Worm (Caenorhabditis elegans): ENCODE results near the gene ccg-1.

ccg-1 gene

ce11 chrIV:15291607-15292006, 16.0 kb upstream of the ccg-1 start, which contains the start of gene pqn-91:
Gene pqn-91, plus strand, starts transcription at chrIV:15291907.
- TF ChIP-seq med-1 (GFP tag; optimal IDR thresholded peaks at IDR 0.05; ENCODE audit: insufficient read depth) (no peak), tab-1 (GFP tag; IDR thresholded peaks at IDR 0.05) (no peak)

- TF ChIP-seq med-1 (GFP tag; optimal IDR thresholded peaks at IDR 0.05; ENCODE audit: insufficient read depth) (no peak), ztf-23 (GFP tag; IDR thresholded peaks at IDR 0.05) (no peak), ref-1 (GFP tag; conservative IDR thresholded peaks at IDR 0.05) (no peak), klf-2 (GFP tag; conservative IDR thresholded peaks at IDR 0.05) (no peak), T22C8.4 (GFP tag; IDR thresholded peaks at IDR 0.05) (no peak), tab-1 (GFP tag; IDR thresholded peaks at IDR 0.05) (no peak), cog-1 (tag; optimal IDR thresholded peaks at IDR 0.05) (no peak), flt-1 (GFP tag; IDR thresholded peaks at IDR 0.05) (no peak), ztf-29 (GFP tag; IDR thresholded peaks at IDR 0.05) (no peak)
Measured at ce11 chrIV:15291162-15291561, 15.6 kb upstream of the ccg-1 start, which contains the start of gene pqn-90. Gene pqn-90, minus strand, starts transcription at chrIV:15291262.

ce11 chrIV:15289508-15289907, 13.9 kb upstream of the ccg-1 start:
- TF ChIP-seq flt-1 (GFP tag; IDR thresholded peaks at IDR 0.05) (peak; percentile 90), ref-1 (GFP tag; conservative IDR thresholded peaks at IDR 0.05) (peak; percentile 76), cog-1 (tag; optimal IDR thresholded peaks at IDR 0.05) (no peak), T22C8.4 (GFP tag; IDR thresholded peaks at IDR 0.05) (peak; percentile 79), med-1 (GFP tag; optimal IDR thresholded peaks at IDR 0.05; ENCODE audit: insufficient read depth) (peak; percentile 49), tab-1 (GFP tag; IDR thresholded peaks at IDR 0.05) (peak; percentile 87), ztf-29 (GFP tag; IDR thresholded peaks at IDR 0.05) (no peak), klf-2 (GFP tag; conservative IDR thresholded peaks at IDR 0.05) (no peak)

- no peak for TF ChIP-seq ref-1 (GFP tag; conservative IDR thresholded peaks at IDR 0.05)
Measured at ce11 chrIV:15283617-15284016, 8.0 kb upstream of the ccg-1 start.

ce11 chrIV:15280219-15280618, 4.6 kb upstream of the ccg-1 start:
- TF ChIP-seq med-1 (GFP tag; optimal IDR thresholded peaks at IDR 0.05; ENCODE audit: insufficient read depth) = no peak
- no peak for TF ChIP-seq tab-1 (GFP tag; IDR thresholded peaks at IDR 0.05)
- no peak for TF ChIP-seq ref-1 (GFP tag; conservative IDR thresholded peaks at IDR 0.05)
- no peak for TF ChIP-seq klf-2 (GFP tag; conservative IDR thresholded peaks at IDR 0.05)
- no peak for TF ChIP-seq cog-1 (tag; optimal IDR thresholded peaks at IDR 0.05)
- no peak for TF ChIP-seq ztf-29 (GFP tag; IDR thresholded peaks at IDR 0.05)
- no peak for TF ChIP-seq ztf-23 (GFP tag; IDR thresholded peaks at IDR 0.05)
- TF ChIP-seq T22C8.4 (GFP tag; IDR thresholded peaks at IDR 0.05) = no peak
- TF ChIP-seq flt-1 (GFP tag; IDR thresholded peaks at IDR 0.05) = no peak

ce11 chrIV:15274063-15274462, 1.5 kb downstream of the ccg-1 start:
- no peak for TF ChIP-seq med-1 (GFP tag; optimal IDR thresholded peaks at IDR 0.05; ENCODE audit: insufficient read depth)
- no peak for TF ChIP-seq T22C8.4 (GFP tag; IDR thresholded peaks at IDR 0.05)
- TF ChIP-seq klf-2 (GFP tag; conservative IDR thresholded peaks at IDR 0.05) = no peak
- no peak for TF ChIP-seq cog-1 (tag; optimal IDR thresholded peaks at IDR 0.05)
- no peak for TF ChIP-seq ztf-29 (GFP tag; IDR thresholded peaks at IDR 0.05)
- no peak for TF ChIP-seq flt-1 (GFP tag; IDR thresholded peaks at IDR 0.05)
- TF ChIP-seq ztf-23 (GFP tag; IDR thresholded peaks at IDR 0.05) = no peak

- no peak for TF ChIP-seq ref-1 (GFP tag; conservative IDR thresholded peaks at IDR 0.05)
- no peak for TF ChIP-seq ztf-23 (GFP tag; IDR thresholded peaks at IDR 0.05)
- TF ChIP-seq ztf-29 (GFP tag; IDR thresholded peaks at IDR 0.05) = no peak
Measured at ce11 chrIV:15259548-15259947, 16.1 kb downstream of the ccg-1 start, which contains the start of gene Y73F8A.5. Gene Y73F8A.5, plus strand, starts transcription at chrIV:15259868.

- no peak for TF ChIP-seq med-1 (GFP tag; optimal IDR thresholded peaks at IDR 0.05; ENCODE audit: insufficient read depth)
- no peak for TF ChIP-seq ztf-23 (GFP tag; IDR thresholded peaks at IDR 0.05)
- TF ChIP-seq flt-1 (GFP tag; IDR thresholded peaks at IDR 0.05) = no peak
- no peak for TF ChIP-seq klf-2 (GFP tag; conservative IDR thresholded peaks at IDR 0.05)
- TF ChIP-seq T22C8.4 (GFP tag; IDR thresholded peaks at IDR 0.05) = no peak
- TF ChIP-seq ztf-29 (GFP tag; IDR thresholded peaks at IDR 0.05) = no peak
- no peak for TF ChIP-seq tab-1 (GFP tag; IDR thresholded peaks at IDR 0.05)
- no peak for TF ChIP-seq ref-1 (GFP tag; conservative IDR thresholded peaks at IDR 0.05)
- TF ChIP-seq cog-1 (tag; optimal IDR thresholded peaks at IDR 0.05) = no peak
Measured at ce11 chrIV:15252157-15252556, 23.4 kb downstream of the ccg-1 start, which contains the start of gene srj-42. Gene srj-42, minus strand, starts transcription at chrIV:15252257.

ce11 chrIV:15251075-15251474, 24.5 kb downstream of the ccg-1 start:
- TF ChIP-seq ztf-23 (GFP tag; IDR thresholded peaks at IDR 0.05) (no peak), flt-1 (GFP tag; IDR thresholded peaks at IDR 0.05) (no peak), med-1 (GFP tag; optimal IDR thresholded peaks at IDR 0.05; ENCODE audit: insufficient read depth) (no peak), ztf-29 (GFP tag; IDR thresholded peaks at IDR 0.05) (no peak), ref-1 (GFP tag; conservative IDR thresholded peaks at IDR 0.05) (no peak), cog-1 (tag; optimal IDR thresholded peaks at IDR 0.05) (no peak), tab-1 (GFP tag; IDR thresholded peaks at IDR 0.05) (no peak), klf-2 (GFP tag; conservative IDR thresholded peaks at IDR 0.05) (no peak), T22C8.4 (GFP tag; IDR thresholded peaks at IDR 0.05) (no peak)

- TF ChIP-seq ztf-29 (GFP tag; IDR thresholded peaks at IDR 0.05) (no peak), ref-1 (GFP tag; conservative IDR thresholded peaks at IDR 0.05) (no peak), tab-1 (GFP tag; IDR thresholded peaks at IDR 0.05) (no peak), cog-1 (tag; optimal IDR thresholded peaks at IDR 0.05) (no peak), med-1 (GFP tag; optimal IDR thresholded peaks at IDR 0.05; ENCODE audit: insufficient read depth) (no peak), ztf-23 (GFP tag; IDR thresholded peaks at IDR 0.05) (no peak), T22C8.4 (GFP tag; IDR thresholded peaks at IDR 0.05) (no peak)
Measured at ce11 chrIV:15245655-15246054, 29.9 kb downstream of the ccg-1 start, which contains the start of gene Y73F8A.36. Gene Y73F8A.36, plus strand, starts transcription at chrIV:15245955.

ce11 chrIV:15235856-15236255, 39.7 kb downstream of the ccg-1 start, which contains the start of gene lgc-52:
Gene lgc-52, plus strand, starts transcription at chrIV:15236123.
- no peak for TF ChIP-seq ztf-23 (GFP tag; IDR thresholded peaks at IDR 0.05)
- TF ChIP-seq T22C8.4 (GFP tag; IDR thresholded peaks at IDR 0.05) = no peak
- TF ChIP-seq ztf-29 (GFP tag; IDR thresholded peaks at IDR 0.05) = no peak
- TF ChIP-seq cog-1 (tag; optimal IDR thresholded peaks at IDR 0.05) = no peak
- TF ChIP-seq ref-1 (GFP tag; conservative IDR thresholded peaks at IDR 0.05) = no peak
- TF ChIP-seq flt-1 (GFP tag; IDR thresholded peaks at IDR 0.05) = no peak
